Fruit fly (Drosophila melanogaster): ENCODE measurements around the gene hep.

Gene hep

dm6 chrX:13055228-13055627 lies 35.0 kb downstream of the hep start, which contains the start of gene CG12715:
CG12715 (minus strand) TSS chrX:13055328.
- TF ChIP-seq CG17801 (GFP tag; optimal IDR thresholded peaks at IDR 0.05; ENCODE audit: partially characterized antibody): no peak
